Worm (Caenorhabditis elegans) whole organism, midembryonic: Measurements from ENCODE around the gene rnp-1.

ENCODE experiments used
- flt-1 ChIP-seq: fragments of 200-800 bp; sonication (Bioruptor generic); IDR thresholded peaks from 2 replicates; pipeline ENCODE4 v1.3.6; 2022; ENCODE audit warnings: missing genetic modification characterization, missing compliant biosample characterization
- tab-1 ChIP-seq: fragments of 200-800 bp; sonication (Bioruptor generic); IDR thresholded peaks from 2 replicates; pipeline ENCODE4 v1.3.6; 2022; ENCODE audit warnings: missing genetic modification characterization, missing compliant biosample characterization

ce11 chrV:12196659-12197058, 4.6 kb downstream of the rnp-1 start:
- TF ChIP-seq flt-1 (GFP tag; lab: Robert Waterston, UW) (no peak), tab-1 (GFP tag; lab: Robert Waterston, UW) (no peak)
